Fruit fly (Drosophila melanogaster) whole organism, embryonic: ENCODE data around the gene Gpdh1.
A peak's percentile ranks its signal among the peaks of the same experiment; 100 is the strongest.

Experiments used
- BEAF-32 ChIP-seq: fragments of 200-800 bp; sonication (Bioruptor generic); optimal IDR thresholded peaks from 3 replicates; lab custom pipeline; 2017; ENCODE audit warnings: missing biosample characterization, missing genetic modification characterization, mild to moderate bottlenecking, moderate library complexity, missing genetic modification reagents
- C15 ChIP-seq: fragments of 200-800 bp; sonication (Bioruptor generic); IDR thresholded peaks from 3 replicates; pipeline ENCODE4 v1.3.6; 2022; ENCODE audit warnings: missing biosample characterization, missing genetic modification characterization
- CG11085 ChIP-seq: fragments of 200-800 bp; sonication (Bioruptor generic); IDR thresholded peaks from 2 replicates; pipeline ENCODE4 v1.3.6; 2022; ENCODE audit warnings: missing biosample characterization, missing genetic modification characterization
- CG12236 ChIP-seq: fragments of 200-800 bp; sonication (Bioruptor generic); optimal IDR thresholded peaks from 2 replicates; lab custom pipeline; 2016; ENCODE audit warnings: missing biosample characterization, missing genetic modification characterization
- CG12391 ChIP-seq: fragments of 200-800 bp; sonication (Bioruptor generic); optimal IDR thresholded peaks from 3 replicates; lab custom pipeline; 2018; ENCODE audit warnings: missing biosample characterization, mild to moderate bottlenecking, missing genetic modification characterization, moderate library complexity
- CG12769 ChIP-seq: fragments of 200-800 bp; sonication (Bioruptor generic); optimal IDR thresholded peaks from 2 replicates; lab custom pipeline; 2019; ENCODE audit warnings: missing biosample characterization, mild to moderate bottlenecking, missing genetic modification characterization, moderate library complexity
- CG13123 ChIP-seq: fragments of 200-800 bp; sonication (Bioruptor generic); optimal IDR thresholded peaks from 2 replicates; lab custom pipeline; 2016; ENCODE audit warnings: missing biosample characterization, missing genetic modification characterization
- CG15479 ChIP-seq: fragments of 200-800 bp; sonication (Bioruptor generic); optimal IDR thresholded peaks from 3 replicates; lab custom pipeline; 2019; ENCODE audit warnings: missing biosample characterization, mild to moderate bottlenecking, missing genetic modification characterization, moderate library complexity
- CG16815 ChIP-seq: fragments of 200-800 bp; sonication (Bioruptor generic); optimal IDR thresholded peaks from 3 replicates; lab custom pipeline; 2017; ENCODE audit warnings: missing biosample characterization, mild to moderate bottlenecking, missing genetic modification characterization
- CG17912 ChIP-seq: fragments of 200-800 bp; sonication (Bioruptor generic); optimal IDR thresholded peaks from 2 replicates; lab custom pipeline; 2018; ENCODE audit warnings: missing biosample characterization, mild to moderate bottlenecking, missing genetic modification characterization
- CG2199 ChIP-seq: fragments of 200-800 bp; sonication (Bioruptor generic); IDR thresholded peaks from 3 replicates; pipeline ENCODE4 v1.3.6; 2022; ENCODE audit warnings: missing biosample characterization, missing genetic modification characterization
- CG2202 ChIP-seq: fragments of 200-800 bp; sonication (Bioruptor generic); optimal IDR thresholded peaks from 2 replicates; lab custom pipeline; 2018; ENCODE audit warnings: missing biosample characterization, mild to moderate bottlenecking, missing genetic modification characterization
- CG2875 ChIP-seq: fragments of 200-800 bp; sonication (Bioruptor generic); optimal IDR thresholded peaks from 2 replicates; lab custom pipeline; 2017; ENCODE audit warnings: missing biosample characterization, mild to moderate bottlenecking, missing genetic modification characterization, missing genetic modification reagents
- CG3281 ChIP-seq: fragments of 200-800 bp; sonication (Bioruptor generic); optimal IDR thresholded peaks from 3 replicates; lab custom pipeline; 2017; ENCODE audit warnings: missing biosample characterization, mild to moderate bottlenecking, missing genetic modification characterization
- CG5180 ChIP-seq: fragments of 200-800 bp; sonication (Bioruptor generic); optimal IDR thresholded peaks from 3 replicates; lab custom pipeline; 2017; ENCODE audit warnings: missing biosample characterization, missing genetic modification characterization, mild to moderate bottlenecking, moderate library complexity, missing genetic modification reagents
- CG6854 ChIP-seq: fragments of 200-800 bp; sonication (Bioruptor generic); optimal IDR thresholded peaks from 3 replicates; lab custom pipeline; 2017; ENCODE audit warnings: missing biosample characterization, mild to moderate bottlenecking, missing genetic modification characterization
- CG7786 ChIP-seq: fragments of 200-800 bp; sonication (Bioruptor generic); optimal IDR thresholded peaks from 2 replicates; lab custom pipeline; 2016; ENCODE audit warnings: missing biosample characterization, missing genetic modification characterization
- CHES-1-like ChIP-seq: fragments of 200-800 bp; sonication (Bioruptor generic); optimal IDR thresholded peaks from 2 replicates; lab custom pipeline; 2016; ENCODE audit warnings: missing biosample characterization, missing genetic modification characterization
- E2f2 ChIP-seq: fragments of 200-800 bp; sonication (Bioruptor generic); IDR thresholded peaks from 2 replicates; pipeline ENCODE4 v1.3.6; 2022; ENCODE audit warnings: missing biosample characterization, missing genetic modification characterization
- ERR ChIP-seq: fragments of 200-800 bp; sonication (Bioruptor generic); optimal IDR thresholded peaks from 2 replicates; lab custom pipeline; 2016; ENCODE audit warnings: missing biosample characterization, missing genetic modification characterization
- Fer2 ChIP-seq: fragments of 200-800 bp; sonication (Bioruptor generic); optimal IDR thresholded peaks from 2 replicates; lab custom pipeline; 2018; ENCODE audit warnings: missing biosample characterization, mild to moderate bottlenecking, missing genetic modification characterization, moderate library complexity
- Gsc ChIP-seq: fragments of 200-800 bp; sonication (Bioruptor generic); IDR thresholded peaks from 2 replicates; pipeline ENCODE4 v1.3.6; 2022; ENCODE audit warnings: missing biosample characterization, missing genetic modification characterization
- Hr51 ChIP-seq, 2 experiments: fragments of 200-800 bp; sonication (Bioruptor generic); optimal IDR thresholded peaks; 2 replicates in 1 of 2; 3 replicates in 1 of 2; lab custom pipeline; 2016 to 2018; ENCODE audit warnings: missing biosample characterization in 2 of 2, missing genetic modification characterization in 2 of 2, mild to moderate bottlenecking in 1 of 2, moderate library complexity in 1 of 2
- Hsf ChIP-seq: fragments of 200-800 bp; sonication (Bioruptor generic); optimal IDR thresholded peaks from 3 replicates; lab custom pipeline; 2016; ENCODE audit warnings: missing biosample characterization, missing genetic modification characterization
- Kr ChIP-seq: fragments of 200-800 bp; sonication (Bioruptor generic); optimal IDR thresholded peaks from 2 replicates; lab custom pipeline; 2017; ENCODE audit warnings: missing biosample characterization, mild to moderate bottlenecking, missing genetic modification characterization
- Oli ChIP-seq: fragments of 200-800 bp; sonication (Bioruptor generic); optimal IDR thresholded peaks from 2 replicates; lab custom pipeline; 2018; ENCODE audit warnings: missing biosample characterization, mild to moderate bottlenecking, missing genetic modification characterization, moderate library complexity
- Scr ChIP-seq: fragments of 200-800 bp; sonication (Bioruptor generic); IDR thresholded peaks from 2 replicates; pipeline ENCODE4 v1.3.6; 2022; ENCODE audit warnings: missing biosample characterization, missing genetic modification characterization; ENCODE audit not compliant: partially characterized antibody
- ab ChIP-seq: fragments of 200-800 bp; sonication (Bioruptor generic); optimal IDR thresholded peaks from 2 replicates; lab custom pipeline; 2016; ENCODE audit warnings: missing biosample characterization, missing genetic modification characterization
- ase ChIP-seq: fragments of 200-800 bp; sonication (Bioruptor generic); IDR thresholded peaks from 3 replicates; pipeline ENCODE4 v1.3.6; 2022; ENCODE audit warnings: missing biosample characterization, missing genetic modification characterization
- ato ChIP-seq: fragments of 200-800 bp; sonication (Bioruptor generic); IDR thresholded peaks from 2 replicates; pipeline ENCODE4 v1.3.6; 2022; ENCODE audit warnings: missing biosample characterization, missing genetic modification characterization; ENCODE audit not compliant: partially characterized antibody
- bbx ChIP-seq: fragments of 200-800 bp; sonication (Bioruptor generic); IDR thresholded peaks from 2 replicates; pipeline ENCODE4 v1.3.6; 2022; ENCODE audit warnings: missing biosample characterization, missing genetic modification characterization; ENCODE audit not compliant: partially characterized antibody
- cad ChIP-seq: fragments of >200 bp; optimal IDR thresholded peaks from 2 replicates; lab custom pipeline; 2017; ENCODE audit warnings: missing biosample characterization, missing genetic modification characterization
- ci ChIP-seq: fragments of 200-800 bp; sonication (Bioruptor generic); IDR thresholded peaks from 3 replicates; pipeline ENCODE4 v1.3.6; 2022; ENCODE audit warnings: missing biosample characterization, missing genetic modification characterization
- da ChIP-seq: fragments of 200-800 bp; sonication (Bioruptor generic); optimal IDR thresholded peaks from 2 replicates; lab custom pipeline; 2016; ENCODE audit warnings: missing biosample characterization, missing genetic modification characterization
- dan ChIP-seq: fragments of 200-800 bp; sonication (Bioruptor generic); IDR thresholded peaks from 2 replicates; pipeline ENCODE4 v1.3.6; 2022; ENCODE audit warnings: missing biosample characterization, missing genetic modification characterization
- fru ChIP-seq: fragments of >200 bp; optimal IDR thresholded peaks from 2 replicates; lab custom pipeline; 2017
- gem ChIP-seq: fragments of 200-800 bp; sonication (Bioruptor generic); optimal IDR thresholded peaks from 2 replicates; lab custom pipeline; 2019; ENCODE audit warnings: missing biosample characterization, mild to moderate bottlenecking, missing genetic modification characterization, moderate library complexity
- gt ChIP-seq: fragments of 200-800 bp; sonication (Bioruptor generic); IDR thresholded peaks from 2 replicates; pipeline ENCODE4 v1.3.6; 2022; ENCODE audit warnings: missing biosample characterization, missing genetic modification characterization
- hb ChIP-seq: fragments of 200-800 bp; sonication (Bioruptor generic); IDR thresholded peaks from 3 replicates; pipeline ENCODE4 v1.3.6; 2022; ENCODE audit warnings: missing biosample characterization, missing genetic modification characterization; ENCODE audit not compliant: partially characterized antibody
- luna ChIP-seq: fragments of 200-800 bp; sonication (Bioruptor generic); optimal IDR thresholded peaks from 2 replicates; lab custom pipeline; 2016; ENCODE audit warnings: missing biosample characterization, missing genetic modification characterization
- pfk ChIP-seq: fragments of 200-800 bp; sonication (Bioruptor generic); optimal IDR thresholded peaks from 2 replicates; lab custom pipeline; 2018; ENCODE audit warnings: missing biosample characterization, mild to moderate bottlenecking, missing genetic modification characterization, moderate library complexity
- pnt ChIP-seq: fragments of 200-800 bp; sonication (Bioruptor generic); optimal IDR thresholded peaks from 3 replicates; lab custom pipeline; 2016; ENCODE audit warnings: missing biosample characterization, missing genetic modification characterization
- slbo ChIP-seq: fragments of 200-800 bp; sonication (Bioruptor generic); IDR thresholded peaks from 2 replicates; pipeline ENCODE4 v1.3.6; 2022; ENCODE audit warnings: missing biosample characterization, missing genetic modification characterization
- sob ChIP-seq: fragments of 200-800 bp; sonication (Bioruptor generic); IDR thresholded peaks from 2 replicates; pipeline ENCODE4 v1.3.6; 2022; ENCODE audit warnings: missing biosample characterization, missing genetic modification characterization
- sqz ChIP-seq: fragments of 200-800 bp; sonication (Bioruptor generic); optimal IDR thresholded peaks from 3 replicates; lab custom pipeline; 2018; ENCODE audit warnings: missing biosample characterization, mild to moderate bottlenecking, missing genetic modification characterization
- vnd ChIP-seq: fragments of 200-800 bp; sonication (Bioruptor generic); IDR thresholded peaks from 3 replicates; pipeline ENCODE4 v1.3.6; 2022; ENCODE audit warnings: missing biosample characterization, missing genetic modification characterization; ENCODE audit not compliant: partially characterized antibody
- vvl ChIP-seq: fragments of 200-800 bp; sonication (Bioruptor generic); IDR thresholded peaks from 2 replicates; pipeline ENCODE4 v1.3.6; 2022; ENCODE audit warnings: missing biosample characterization, missing genetic modification characterization
- wek ChIP-seq: fragments of 200-800 bp; sonication (Bioruptor generic); optimal IDR thresholded peaks from 3 replicates; lab custom pipeline; 2018; ENCODE audit warnings: missing biosample characterization, mild to moderate bottlenecking, missing genetic modification characterization, moderate library complexity
- yki ChIP-seq: fragments of >200 bp; optimal IDR thresholded peaks from 3 replicates; lab custom pipeline; 2018

The Gpdh1 gene

DNA sequence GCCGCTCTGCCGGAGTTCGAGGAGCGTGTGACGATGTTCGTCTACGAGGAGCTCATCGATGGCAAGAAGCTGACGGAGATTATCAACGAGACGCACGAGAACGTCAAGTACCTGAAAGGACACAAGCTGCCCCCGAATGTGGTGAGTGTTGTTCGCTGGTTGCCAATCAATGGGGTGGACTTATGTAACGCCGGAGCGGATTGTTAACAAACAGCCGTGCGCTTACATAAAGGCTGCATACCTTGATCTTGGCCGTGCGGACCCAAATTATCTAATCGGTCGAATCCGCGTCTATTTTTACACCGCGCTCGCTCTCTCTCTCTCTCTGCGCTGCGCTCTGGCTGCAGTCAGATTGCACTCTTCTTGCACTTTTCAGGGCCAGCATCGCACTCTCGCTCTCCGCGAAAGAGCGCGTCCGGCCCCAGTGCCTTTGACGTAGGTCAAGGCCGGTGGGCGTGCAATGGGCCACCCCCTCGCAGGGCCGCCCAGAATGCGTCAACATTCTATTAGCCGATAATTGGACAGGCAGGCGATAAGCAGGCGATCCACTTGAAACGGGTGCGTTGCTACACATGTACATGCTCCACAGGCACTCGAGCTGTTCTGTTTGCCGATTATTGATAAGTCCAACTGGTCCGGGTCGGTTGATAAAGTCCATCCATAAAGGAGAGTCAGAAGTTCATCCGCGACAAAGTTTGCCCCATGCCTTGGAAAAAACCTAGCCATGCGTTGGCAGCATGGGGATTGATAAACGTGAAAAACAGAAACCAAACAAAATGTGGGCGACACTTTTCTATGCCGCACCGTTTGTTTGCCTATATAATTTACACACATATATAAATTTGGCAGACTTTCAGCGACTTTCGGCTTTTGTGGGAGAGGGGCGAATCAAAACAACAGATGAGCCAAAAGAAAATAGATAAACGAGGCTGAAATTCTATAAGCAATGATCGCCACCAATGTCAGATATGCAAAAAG is 1.2 kb downstream of the Gpdh1 start:
- TF ChIP-seq cad (GFP tag; lab: Kevin White, UChicago) = peak; percentile 32
- TF ChIP-seq CG12391 (tag; lab: Kevin White, UChicago) = no peak
- TF ChIP-seq ase = no peak
- TF ChIP-seq E2f2 (GFP tag; lab: Robert Waterston, UW) = peak; percentile 38; the same call in 1 of the 2 replicates
- TF ChIP-seq ato (GFP tag; lab: Robert Waterston, UW) = peak; percentile 27; the same call in 1 of the 2 replicates
- no peak for TF ChIP-seq CG11085
- no peak for TF ChIP-seq pfk (GFP tag; lab: Kevin White, UChicago)
- peak; percentile 67 for TF ChIP-seq yki
- TF ChIP-seq hb (GFP tag; lab: Robert Waterston, UW) = no peak
- no peak for TF ChIP-seq dan (GFP tag; lab: Robert Waterston, UW)
- peak; percentile 14 for TF ChIP-seq CG15479
- no peak for TF ChIP-seq Hr51 (GFP tag; optimal IDR thresholded peaks at IDR 0.05; lab: Kevin White, UChicago)
- TF ChIP-seq CG17912 (GFP tag; lab: Kevin White, UChicago) = peak; percentile 33
- TF ChIP-seq pnt (GFP tag; lab: Kevin White, UChicago) = no peak
- TF ChIP-seq sqz (GFP tag; lab: Kevin White, UChicago) = no peak
- no peak for TF ChIP-seq gt
- TF ChIP-seq Hsf (GFP tag; lab: Kevin White, UChicago) = no peak
- TF ChIP-seq CG2199 (GFP tag; lab: Robert Waterston, UW) = no peak
- TF ChIP-seq BEAF-32 (GFP tag; lab: Kevin White, UChicago) = no peak
- no peak for TF ChIP-seq wek
- TF ChIP-seq Oli (tag; lab: Kevin White, UChicago) = no peak
- no peak for TF ChIP-seq Scr (GFP tag; lab: Robert Waterston, UW)
- TF ChIP-seq CHES-1-like (GFP tag; lab: Kevin White, UChicago) = no peak
- no peak for TF ChIP-seq CG5180 (GFP tag; lab: Kevin White, UChicago)
- no peak for TF ChIP-seq fru
- no peak for TF ChIP-seq luna
- no peak for TF ChIP-seq gem (tag; lab: Kevin White, UChicago)
- no peak for TF ChIP-seq Gsc (GFP tag; lab: Robert Waterston, UW)
- TF ChIP-seq ab (GFP tag; lab: Kevin White, UChicago) = no peak
- no peak for TF ChIP-seq da (GFP tag; lab: Kevin White, UChicago)
- no peak for TF ChIP-seq CG7786 (GFP tag; lab: Kevin White, UChicago)
- TF ChIP-seq sob (GFP tag; lab: Robert Waterston, UW) = peak; percentile 21; the same call in 1 of the 2 replicates
- no peak for TF ChIP-seq CG2875
- TF ChIP-seq CG13123 = no peak
- TF ChIP-seq Kr (GFP tag; lab: Kevin White, UChicago) = peak; percentile 7
- TF ChIP-seq CG3281 (GFP tag; lab: Kevin White, UChicago) = no peak
- peak; percentile 74; the same call in 2 of the 3 replicates for TF ChIP-seq vnd (GFP tag; lab: Robert Waterston, UW)
- TF ChIP-seq CG6854 = no peak
- no peak for TF ChIP-seq C15 (GFP tag; lab: Robert Waterston, UW)
- TF ChIP-seq slbo (GFP tag; lab: Robert Waterston, UW) = no peak
- TF ChIP-seq ERR (GFP tag; lab: Kevin White, UChicago) = peak; percentile 70
- no peak for TF ChIP-seq Fer2 (tag; lab: Kevin White, UChicago)
- peak; percentile 57 for TF ChIP-seq CG12769 (tag; lab: Kevin White, UChicago)
- no peak for TF ChIP-seq CG12236 (GFP tag; lab: Kevin White, UChicago)
- TF ChIP-seq CG16815 = no peak
- peak; percentile 21; the same call in 1 of the 2 replicates for TF ChIP-seq bbx
- TF ChIP-seq ci (GFP tag; lab: Robert Waterston, UW) = peak; percentile 78
- TF ChIP-seq CG2202 (tag; lab: Kevin White, UChicago) = no peak
- no peak; the same call in 1 of the 2 replicates for TF ChIP-seq vvl (GFP tag; lab: Robert Waterston, UW)
